Fruit fly (Drosophila melanogaster) whole organism, pupa: ENCODE results near the gene amos.

Experiments used
- CG14655 ChIP-seq: fragments of 200-800 bp; sonication (Bioruptor generic); optimal IDR thresholded peaks from 3 replicates; lab custom pipeline; 2017; ENCODE audit warnings: mild to moderate bottlenecking, missing biosample characterization, missing genetic modification reagents, missing genetic modification characterization
- CG34367 ChIP-seq: fragments of 200-800 bp; sonication (Bioruptor generic); optimal IDR thresholded peaks from 2 replicates; lab custom pipeline; 2018; ENCODE audit warnings: missing biosample characterization, mild to moderate bottlenecking, missing genetic modification characterization
- CG4496 ChIP-seq: fragments of 200-800 bp; sonication (Bioruptor generic); IDR thresholded peaks from 3 replicates; pipeline ENCODE4 v1.3.6; 2022; ENCODE audit warnings: missing biosample characterization, missing genetic modification characterization
- CG9948 ChIP-seq: fragments of 200-800 bp; sonication (Bioruptor generic); optimal IDR thresholded peaks from 2 replicates; lab custom pipeline; 2018; ENCODE audit warnings: missing biosample characterization, mild to moderate bottlenecking, missing genetic modification characterization, moderate library complexity
- EcR ChIP-seq: fragments of 200-800 bp; sonication (Bioruptor generic); optimal IDR thresholded peaks from 3 replicates; lab custom pipeline; 2019; ENCODE audit warnings: missing biosample characterization, missing genetic modification characterization, mild to moderate bottlenecking, moderate library complexity, missing genetic modification reagents
- Ets98B ChIP-seq: fragments of 200-800 bp; sonication (Bioruptor generic); IDR thresholded peaks from 2 replicates; pipeline ENCODE4 v1.3.6; 2022; ENCODE audit warnings: missing biosample characterization, missing genetic modification characterization
- Pif1A ChIP-seq: fragments of 200-800 bp; sonication (Bioruptor generic); optimal IDR thresholded peaks from 3 replicates; lab custom pipeline; 2016; ENCODE audit warnings: missing biosample characterization, missing genetic modification characterization
- gl ChIP-seq: fragments of 200-800 bp; sonication (Bioruptor generic); optimal IDR thresholded peaks from 2 replicates; lab custom pipeline; 2018; ENCODE audit warnings: missing biosample characterization, mild to moderate bottlenecking, missing genetic modification characterization

dm6 chr2L:18645468-18645867 is 48.7 kb upstream of the amos start:
- TF ChIP-seq EcR (GFP tag; lab: Kevin White, UChicago), result no peak
- TF ChIP-seq Ets98B (GFP tag; lab: Robert Waterston, UW), result peak; percentile 36; the same call in 1 of the 2 replicates
- peak; percentile 74; the same call in 2 of the 3 replicates for TF ChIP-seq CG4496
- peak; percentile 58 for TF ChIP-seq CG9948 (tag; lab: Kevin White, UChicago)
- peak; percentile 62 for TF ChIP-seq CG14655 (GFP tag; lab: Kevin White, UChicago)
- TF ChIP-seq Pif1A (GFP tag; lab: Kevin White, UChicago), result peak; percentile 74
- peak; percentile 49 for TF ChIP-seq CG34367
- peak; percentile 27 for TF ChIP-seq gl (tag; lab: Kevin White, UChicago)
